Worm (Caenorhabditis elegans): ENCODE data around the gene M01H9.4.

M01H9.4 gene

ce11 chrIV:4441077-4441476 lies 41.6 kb downstream of the M01H9.4 start, which contains the start of gene fbxb-75:
fbxb-75 (minus strand) TSS chrIV:4441177.
- peak; percentile 28 for TF ChIP-seq elt-1 (tag; optimal IDR thresholded peaks at IDR 0.05; ENCODE audit: borderline replicate concordance, insufficient read depth)
- no peak for TF ChIP-seq pha-4 (tag; optimal IDR thresholded peaks at IDR 0.05)

DNA sequence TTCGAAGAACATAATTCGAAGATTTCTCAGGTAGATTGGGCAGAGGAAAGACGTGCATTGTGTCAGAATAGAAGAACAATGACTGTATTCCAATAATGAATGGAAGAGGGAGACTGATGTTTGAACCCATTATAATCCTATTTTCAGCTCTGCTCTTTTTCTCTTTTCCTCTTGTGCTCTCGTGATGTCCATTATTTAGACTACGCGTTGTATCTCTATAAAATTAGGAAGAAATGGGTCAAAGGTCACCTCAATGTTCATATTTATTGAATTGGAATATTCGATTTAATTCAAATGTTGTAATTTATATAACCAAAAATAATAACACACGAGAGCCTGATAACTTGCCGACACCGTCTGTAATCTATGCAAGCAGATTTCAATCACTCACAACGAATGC lies 43.5 kb downstream of the M01H9.4 start, which contains the start of gene fbxb-74:
TSS of gene fbxb-74 (minus strand) at position 101 of the 400 bp plus-strand sequence.
- TF ChIP-seq nhr-12 (tag; optimal IDR thresholded peaks at IDR 0.05) (no peak), ceh-83 (GFP tag; optimal IDR thresholded peaks at IDR 0.05) (no peak), elt-1 (tag; optimal IDR thresholded peaks at IDR 0.05; ENCODE audit: borderline replicate concordance, insufficient read depth) (no peak), nhr-237 (tag; optimal IDR thresholded peaks at IDR 0.05) (no peak), sem-2 (GFP tag; optimal IDR thresholded peaks at IDR 0.05) (no peak), ztf-11 (tag; optimal IDR thresholded peaks at IDR 0.05) (no peak), cnd-1 (tag; optimal IDR thresholded peaks at IDR 0.05) (no peak), tbx-8 (GFP tag; optimal IDR thresholded peaks at IDR 0.05) (no peak), mab-5 (tag; optimal IDR thresholded peaks at IDR 0.05) (no peak), ham-2 (GFP tag; optimal IDR thresholded peaks at IDR 0.05) (no peak), lin-13 (tag; optimal IDR thresholded peaks at IDR 0.05) (no peak)

DNA sequence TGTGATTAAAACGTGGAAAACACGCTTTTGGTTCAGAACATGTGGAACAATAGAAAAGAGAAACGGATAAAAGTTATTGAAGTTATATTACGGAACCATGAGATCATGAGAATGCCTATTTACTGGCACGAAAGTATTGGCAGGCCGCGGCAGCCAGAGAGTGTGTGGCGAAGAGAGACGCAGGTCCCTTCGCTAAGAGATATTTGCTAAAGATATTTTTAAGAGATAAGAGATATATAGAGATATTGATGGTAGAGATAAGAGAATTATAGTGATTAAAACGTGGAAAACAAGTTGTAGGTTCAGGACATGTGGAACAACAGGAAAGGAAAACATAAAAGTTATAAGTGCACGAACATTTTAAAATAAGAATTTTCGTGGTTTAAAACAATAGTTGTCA lies 44.9 kb downstream of the M01H9.4 start:
- TF ChIP-seq ces-1 (GFP tag; optimal IDR thresholded peaks at IDR 0.05) (no peak), lsy-2 (tag; optimal IDR thresholded peaks at IDR 0.05) (no peak), lin-32 (GFP tag; optimal IDR thresholded peaks at IDR 0.05) (no peak), drap-1 (GFP tag; optimal IDR thresholded peaks at IDR 0.05) (no peak), elt-1 (tag; optimal IDR thresholded peaks at IDR 0.05; ENCODE audit: borderline replicate concordance, insufficient read depth) (peak; percentile 92), mab-5 (tag; optimal IDR thresholded peaks at IDR 0.05) (no peak), elt-3 (tag; optimal IDR thresholded peaks at IDR 0.05) (no peak), ztf-11 (tag; optimal IDR thresholded peaks at IDR 0.05) (no peak), mep-1 (tag; optimal IDR thresholded peaks at IDR 0.05) (no peak), mls-2 (tag; optimal IDR thresholded peaks at IDR 0.05) (no peak), ham-2 (GFP tag; optimal IDR thresholded peaks at IDR 0.05) (peak; percentile 56), ceh-83 (GFP tag; optimal IDR thresholded peaks at IDR 0.05) (no peak), unc-120 (tag; optimal IDR thresholded peaks at IDR 0.05; ENCODE audit: poor library complexity, severe bottlenecking) (no peak), cnd-1 (tag; optimal IDR thresholded peaks at IDR 0.05) (no peak), sptf-1 (tag; optimal IDR thresholded peaks at IDR 0.05) (no peak), lin-13 (tag; optimal IDR thresholded peaks at IDR 0.05) (no peak)

ce11 chrIV:4434441-4435084 lies 48.1 kb downstream of the M01H9.4 start, which contains the start of the genes R08C7.8 and R08C7.4:
R08C7.8 (minus strand) TSS chrIV:4434541.
R08C7.4 (plus strand) TSS chrIV:4435034.
- TF ChIP-seq pha-4 (tag; optimal IDR thresholded peaks at IDR 0.05) (no peak), ceh-43 (GFP tag; optimal IDR thresholded peaks at IDR 0.05) (no peak), bed-3 (GFP tag; optimal IDR thresholded peaks at IDR 0.05) (no peak), ces-1 (GFP tag; optimal IDR thresholded peaks at IDR 0.05) (no peak), zip-8 (tag; optimal IDR thresholded peaks at IDR 0.05) (no peak), lin-13 (tag; optimal IDR thresholded peaks at IDR 0.05) (no peak), lsy-2 (tag; optimal IDR thresholded peaks at IDR 0.05) (no peak), mep-1 (tag; optimal IDR thresholded peaks at IDR 0.05) (no peak), mab-5 (tag; optimal IDR thresholded peaks at IDR 0.05) (no peak), tbx-8 (GFP tag; optimal IDR thresholded peaks at IDR 0.05) (no peak), nhr-2 (tag; optimal IDR thresholded peaks at IDR 0.05) (no peak), nhr-237 (tag; optimal IDR thresholded peaks at IDR 0.05) (no peak), sem-2 (GFP tag; optimal IDR thresholded peaks at IDR 0.05) (no peak), mls-2 (tag; optimal IDR thresholded peaks at IDR 0.05) (no peak), ham-2 (GFP tag; optimal IDR thresholded peaks at IDR 0.05) (no peak), sptf-1 (tag; optimal IDR thresholded peaks at IDR 0.05) (no peak), hlh-1 (tag; optimal IDR thresholded peaks at IDR 0.05) (no peak), unc-39 (tag; optimal IDR thresholded peaks at IDR 0.05) (no peak), nhr-76 (tag; optimal IDR thresholded peaks at IDR 0.05) (no peak)
